Fruit fly (Drosophila melanogaster) whole organism, wandering third instar larva: Measurements from ENCODE around the gene CG3323.

Experiments used
- CG9705 ChIP-seq: fragments of 200-800 bp; sonication (Bioruptor generic); optimal IDR thresholded peaks from 2 replicates; lab custom pipeline; 2018; ENCODE audit warnings: missing biosample characterization, mild to moderate bottlenecking, missing genetic modification characterization
- N ChIP-seq: fragments of >200 bp; optimal IDR thresholded peaks from 2 replicates; lab custom pipeline; 2018; ENCODE audit warnings: missing biosample characterization, missing external identifiers, missing genetic modification characterization
- pan ChIP-seq: fragments of >200 bp; optimal IDR thresholded peaks from 2 replicates; lab custom pipeline; 2017
- usp ChIP-seq: fragments of >200 bp; optimal IDR thresholded peaks from 2 replicates; lab custom pipeline; 2017; ENCODE audit warnings: missing biosample characterization, missing genetic modification characterization

- TF ChIP-seq CG9705 (GFP tag; lab: Kevin White, UChicago): no peak
- TF ChIP-seq pan (lab: Kevin White, UChicago): no peak
- no peak for TF ChIP-seq N (GFP tag; lab: Kevin White, UChicago)
- no peak for TF ChIP-seq usp (GFP tag; lab: Kevin White, UChicago)
Observed at dm6 chrX:5307317-5307716, 1.8 kb upstream of the CG3323 start, which contains the start of gene CG17764.
